Worm (Caenorhabditis elegans) whole organism, young adult: ENCODE data around the gene T14B4.19.

Experiments used
- ccch-3 ChIP-seq: fragments of 200-800 bp; sonication (Bioruptor generic); optimal IDR thresholded peaks from 2 replicates; lab custom pipeline; 2018; ENCODE audit warnings: mild to moderate bottlenecking, missing genetic modification characterization, missing compliant biosample characterization
- zfh-2 ChIP-seq: fragments of 200-800 bp; sonication (Bioruptor generic); conservative IDR thresholded peaks from 2 replicates; pipeline ENCODE4 v1.3.6; 2022; ENCODE audit warnings: missing genetic modification reagents, missing genetic modification characterization, missing compliant biosample characterization

DNA sequence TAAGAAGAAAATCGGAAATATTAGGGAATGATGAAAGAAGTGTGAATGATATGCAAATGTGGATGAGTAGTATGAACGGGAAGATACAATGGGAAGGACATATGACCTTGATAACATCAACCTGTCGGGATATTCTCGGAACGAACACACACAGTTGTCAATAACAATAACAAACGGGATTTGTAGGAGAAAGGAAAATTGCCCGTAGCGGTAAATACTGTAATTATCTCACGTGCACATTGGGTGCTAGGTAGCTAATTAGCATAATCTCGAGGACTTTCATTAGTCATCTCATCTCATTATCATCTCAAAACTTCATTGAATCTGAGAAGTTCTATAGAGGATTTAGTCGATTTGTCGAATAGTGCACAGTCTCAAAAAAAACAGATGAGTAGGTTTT lies 272 bp upstream of the T14B4.19 start:
- TF ChIP-seq ccch-3 (GFP tag; lab: Kevin White, UChicago): no peak
- TF ChIP-seq zfh-2 (GFP tag; lab: Robert Waterston, UW): no peak
